Worm (Caenorhabditis elegans) whole organism, L4 larva: ENCODE results near the gene str-6.

ENCODE experiments used
- R02D3.7 ChIP-seq: fragments of 150-350 bp; sonication (generic microtip); optimal IDR thresholded peaks from 3 replicates; lab custom pipeline; 2014; ENCODE audit warnings: missing biosample characterization, missing genetic modification characterization
- T20F7.1 ChIP-seq: fragments of 200-800 bp; sonication (Bioruptor generic); optimal IDR thresholded peaks from 2 replicates; lab custom pipeline; 2018; ENCODE audit warnings: mild to moderate bottlenecking, missing genetic modification characterization, missing compliant biosample characterization
- T26A8.4 ChIP-seq: fragments of 200-800 bp; sonication (Bioruptor generic); IDR thresholded peaks from 2 replicates; pipeline ENCODE4 v1.3.6; 2022; ENCODE audit warnings: missing genetic modification characterization, missing compliant biosample characterization
- Y105C5A.15 ChIP-seq: fragments of 200-800 bp; sonication (Bioruptor generic); IDR thresholded peaks from 2 replicates; pipeline ENCODE4 v1.3.6; 2022; ENCODE audit warnings: missing genetic modification characterization, missing compliant biosample characterization
- Y48G9A.11 ChIP-seq: fragments of 200-800 bp; sonication (Bioruptor generic); IDR thresholded peaks from 2 replicates; pipeline ENCODE4 v1.3.6; 2022; ENCODE audit warnings: missing genetic modification reagents, missing genetic modification characterization, missing compliant biosample characterization
- Y5F2A.4 ChIP-seq: fragments of 200-800 bp; sonication (Bioruptor generic); optimal IDR thresholded peaks from 2 replicates; lab custom pipeline; 2018; ENCODE audit warnings: mild to moderate bottlenecking, missing genetic modification characterization, missing compliant biosample characterization
- Y75B8A.6 ChIP-seq: fragments of 200-800 bp; sonication (Bioruptor generic); IDR thresholded peaks from 2 replicates; pipeline ENCODE4 v1.3.6; 2022; ENCODE audit warnings: missing genetic modification reagents, missing genetic modification characterization, missing compliant biosample characterization
- aly-2 ChIP-seq: sonication (generic microtip); optimal IDR thresholded peaks from 2 replicates; lab custom pipeline; 2018; ENCODE audit warnings: missing biosample characterization, missing genetic modification characterization
- arid-1 ChIP-seq: fragments of 200-800 bp; sonication (Bioruptor generic); conservative IDR thresholded peaks from 2 replicates; pipeline ENCODE4 v1.3.6; 2022; ENCODE audit warnings: missing genetic modification reagents, missing genetic modification characterization, missing compliant biosample characterization
- ceh-28 ChIP-seq: fragments of 150-350 bp; optimal IDR thresholded peaks from 2 replicates; lab custom pipeline; 2014; ENCODE audit warnings: missing biosample characterization, missing genetic modification reagents, missing genetic modification characterization
- ceh-32 ChIP-seq: sonication (generic microtip); optimal IDR thresholded peaks from 2 replicates; lab custom pipeline; 2016; ENCODE audit warnings: mild to moderate bottlenecking, missing genetic modification characterization, missing compliant biosample characterization; ENCODE audit not compliant: poor library complexity
- ceh-44 ChIP-seq: fragments of 200-800 bp; sonication (Bioruptor generic); IDR thresholded peaks from 2 replicates; pipeline ENCODE4 v1.3.6; 2022; ENCODE audit warnings: missing genetic modification reagents, missing genetic modification characterization, missing compliant biosample characterization
- ces-1 ChIP-seq: fragments of 150-350 bp; sonication (generic microtip); optimal IDR thresholded peaks from 4 replicates; lab custom pipeline; 2014; ENCODE audit warnings: missing biosample characterization, missing genetic modification reagents, missing genetic modification characterization
- ctbp-1 ChIP-seq: fragments of 200-800 bp; sonication (Bioruptor generic); IDR thresholded peaks from 2 replicates; pipeline ENCODE4 v1.3.6; 2022; ENCODE audit warnings: missing genetic modification reagents, missing genetic modification characterization, missing compliant biosample characterization
- daf-12 ChIP-seq: fragments of 150-350 bp; optimal IDR thresholded peaks from 2 replicates; lab custom pipeline; 2014; ENCODE audit warnings: missing biosample characterization, missing genetic modification reagents, missing genetic modification characterization
- daf-19 ChIP-seq: fragments of 200-800 bp; sonication (Bioruptor generic); conservative IDR thresholded peaks from 2 replicates; pipeline ENCODE4 v1.3.6; 2022; ENCODE audit warnings: missing genetic modification characterization, missing compliant biosample characterization
- dmd-6 ChIP-seq: fragments of 200-800 bp; sonication (Bioruptor generic); IDR thresholded peaks from 2 replicates; pipeline ENCODE4 v1.3.6; 2022; ENCODE audit warnings: missing genetic modification reagents, missing genetic modification characterization, missing compliant biosample characterization
- egl-27 ChIP-seq: sonication (generic microtip); optimal IDR thresholded peaks from 3 replicates; lab custom pipeline; 2017; ENCODE audit warnings: missing biosample characterization, missing genetic modification reagents, missing genetic modification characterization
- egl-43 ChIP-seq: fragments of 200-800 bp; sonication (Bioruptor generic); IDR thresholded peaks from 2 replicates; pipeline ENCODE4 v1.3.6; 2022; ENCODE audit warnings: missing genetic modification reagents, missing genetic modification characterization, missing compliant biosample characterization
- fkh-10 ChIP-seq: fragments of 150-350 bp; optimal IDR thresholded peaks from 2 replicates; lab custom pipeline; 2014; ENCODE audit warnings: missing biosample characterization, missing genetic modification reagents, missing genetic modification characterization
- hif-1 ChIP-seq, 2 experiments: sonication (generic microtip); optimal IDR thresholded peaks; 2 replicates each; lab custom pipeline; 2016 to 2017; ENCODE audit warnings: missing compliant biosample characterization in 2 of 2, missing genetic modification characterization in 2 of 2, missing genetic modification reagents in 2 of 2, missing genotype in 2 of 2, mild to moderate bottlenecking in 1 of 2
- hlh-11 ChIP-seq: fragments of 200-800 bp; sonication (Bioruptor generic); optimal IDR thresholded peaks from 2 replicates; lab custom pipeline; 2018; ENCODE audit warnings: mild to moderate bottlenecking, missing genetic modification characterization, missing compliant biosample characterization
- jun-1 ChIP-seq: fragments of 150-350 bp; optimal IDR thresholded peaks from 2 replicates; lab custom pipeline; 2014; ENCODE audit warnings: missing biosample characterization, missing genetic modification reagents, missing genetic modification characterization
- lim-7 ChIP-seq: fragments of 200-800 bp; sonication (Bioruptor generic); IDR thresholded peaks from 2 replicates; pipeline ENCODE4 v1.3.6; 2022; ENCODE audit warnings: missing genetic modification characterization, missing compliant biosample characterization
- lin-1 ChIP-seq: fragments of 200-800 bp; sonication (Bioruptor generic); IDR thresholded peaks from 2 replicates; pipeline ENCODE4 v1.3.6; 2022; ENCODE audit warnings: missing genetic modification reagents, missing genetic modification characterization, missing compliant biosample characterization
- lin-13 ChIP-seq: fragments of 150-350 bp; optimal IDR thresholded peaks from 2 replicates; lab custom pipeline; 2014; ENCODE audit warnings: missing biosample characterization, missing genetic modification reagents, missing genetic modification characterization
- lin-29 ChIP-seq: fragments of 200-800 bp; sonication (Bioruptor generic); IDR thresholded peaks from 2 replicates; pipeline ENCODE4 v1.3.6; 2022; ENCODE audit warnings: missing genetic modification reagents, missing genetic modification characterization, missing compliant biosample characterization
- lin-38 ChIP-seq: fragments of 200-800 bp; sonication (Bioruptor generic); IDR thresholded peaks from 2 replicates; pipeline ENCODE4 v1.3.6; 2022; ENCODE audit warnings: missing genetic modification reagents, missing genetic modification characterization, missing compliant biosample characterization
- lir-3 ChIP-seq: sonication (generic microtip); optimal IDR thresholded peaks from 2 replicates; lab custom pipeline; 2016; ENCODE audit warnings: mild to moderate bottlenecking, missing genetic modification characterization, missing compliant biosample characterization
- mdl-1 ChIP-seq, 2 experiments: fragments of 150-350 bp in 1 of 2; sonication (generic microtip) in 1 of 2; optimal IDR thresholded peaks; 2 replicates each; lab custom pipeline; 2014 to 2017; ENCODE audit warnings: missing biosample characterization in 2 of 2, missing genetic modification characterization in 2 of 2
- mep-1 ChIP-seq: fragments of 150-350 bp; sonication (generic microtip); optimal IDR thresholded peaks from 3 replicates; lab custom pipeline; 2014; ENCODE audit warnings: missing biosample characterization, missing genetic modification characterization
- mxl-2 ChIP-seq: fragments of 200-800 bp; sonication (Bioruptor generic); conservative IDR thresholded peaks from 2 replicates; pipeline ENCODE4 v1.3.6; 2022; ENCODE audit warnings: missing genetic modification reagents, missing genetic modification characterization, missing compliant biosample characterization
- nhr-102 ChIP-seq: sonication (generic microtip); optimal IDR thresholded peaks from 2 replicates; lab custom pipeline; 2016; ENCODE audit warnings: mild to moderate bottlenecking, missing genetic modification characterization, moderate library complexity, missing compliant biosample characterization
- nhr-111 ChIP-seq: fragments of 200-800 bp; sonication (Bioruptor generic); optimal IDR thresholded peaks from 2 replicates; lab custom pipeline; 2018; ENCODE audit warnings: mild to moderate bottlenecking, missing genetic modification characterization, missing compliant biosample characterization
- nhr-25 ChIP-seq: sonication (generic microtip); optimal IDR thresholded peaks from 2 replicates; lab custom pipeline; 2017; ENCODE audit warnings: missing genetic modification characterization, mild to moderate bottlenecking, missing compliant biosample characterization, antibody characterized with exemption, moderate library complexity, borderline replicate concordance; ENCODE audit not compliant: insufficient read depth
- nhr-48 ChIP-seq: sonication (generic microtip); optimal IDR thresholded peaks from 2 replicates; lab custom pipeline; 2016; ENCODE audit warnings: mild to moderate bottlenecking, missing genetic modification characterization, missing compliant biosample characterization
- nhr-6 ChIP-seq: fragments of 150-350 bp; optimal IDR thresholded peaks from 2 replicates; lab custom pipeline; 2014; ENCODE audit warnings: missing biosample characterization, missing genetic modification characterization
- skn-1 ChIP-seq: fragments of 150-350 bp; optimal IDR thresholded peaks from 2 replicates; lab custom pipeline; 2014; ENCODE audit warnings: missing biosample characterization, missing genetic modification characterization
- snpc-1.2 ChIP-seq: fragments of 200-800 bp; sonication (Bioruptor generic); IDR thresholded peaks from 2 replicates; pipeline ENCODE4 v1.3.6; 2022; ENCODE audit warnings: missing genetic modification reagents, missing genetic modification characterization, missing compliant biosample characterization
- tag-97 ChIP-seq: fragments of 200-800 bp; sonication (Bioruptor generic); IDR thresholded peaks from 2 replicates; pipeline ENCODE4 v1.3.6; 2022; ENCODE audit warnings: missing genetic modification characterization, missing compliant biosample characterization
- tra-1 ChIP-seq: fragments of 200-800 bp; sonication (Bioruptor generic); IDR thresholded peaks from 2 replicates; pipeline ENCODE4 v1.3.6; 2022; ENCODE audit warnings: missing genetic modification reagents, missing genetic modification characterization, missing compliant biosample characterization
- unc-39 ChIP-seq: sonication (generic microtip); optimal IDR thresholded peaks from 2 replicates; lab custom pipeline; 2017; ENCODE audit warnings: missing biosample characterization, missing genetic modification characterization
- unc-62 ChIP-seq, 3 experiments: fragments of 150-350 bp in 1 of 3; sonication (generic microtip); optimal IDR thresholded peaks in 2 of 3; peaks in 1 of 3; 1 replicate in 1 of 3; 2 replicates in 2 of 3; lab custom pipeline; 2014 to 2017; ENCODE audit warnings: missing biosample characterization in 3 of 3, missing genetic modification characterization in 3 of 3, missing genetic modification reagents in 3 of 3, missing genotype in 1 of 3
- vab-7 ChIP-seq: fragments of 200-800 bp; sonication (Bioruptor generic); IDR thresholded peaks from 2 replicates; pipeline ENCODE4 v1.3.6; 2022; ENCODE audit warnings: missing genetic modification reagents, missing genetic modification characterization, missing compliant biosample characterization

Gene str-6

ce11 chrV:15766122-15766594 lies 16.1 kb upstream of the str-6 start, which contains the start of the genes haf-3 and F57A10.2 (continued):
- TF ChIP-seq ceh-44 (GFP tag; lab: Robert Waterston, UW) (no peak), hif-1 (tag; optimal IDR thresholded peaks at IDR 0.05; lab: Kevin White, UChicago) (peak; percentile 44 to 54), skn-1 (no peak), T20F7.1 (GFP tag; lab: Kevin White, UChicago) (no peak), mep-1 (tag; lab: Kevin White, UChicago) (peak; percentile 94), tra-1 (GFP tag; lab: Robert Waterston, UW) (peak; percentile 88), Y48G9A.11 (GFP tag; lab: Robert Waterston, UW) (peak; percentile 75), lin-38 (GFP tag; lab: Robert Waterston, UW) (peak; percentile 90), lir-3 (tag; lab: Kevin White, UChicago) (no peak), arid-1 (GFP tag; lab: Robert Waterston, UW) (0 out of 2 replicates have a peak, but pooled peaks have one; percentile 37), ctbp-1 (GFP tag; lab: Robert Waterston, UW) (peak; percentile 80; the same call in 1 of the 2 replicates), daf-12 (tag; lab: Kevin White, UChicago) (no peak), aly-2 (tag; lab: Kevin White, UChicago) (no peak), ces-1 (GFP tag; lab: Kevin White, UChicago) (peak; percentile 6), mxl-2 (GFP tag; lab: Robert Waterston, UW) (no peak), lim-7 (GFP tag; lab: Robert Waterston, UW) (no peak), snpc-1.2 (peak; percentile 70), Y105C5A.15 (no peak), egl-43 (GFP tag; lab: Robert Waterston, UW) (no peak), Y5F2A.4 (peak; percentile 40), lin-13 (GFP tag; lab: Kevin White, UChicago) (peak; percentile 83), unc-62 (GFP tag; optimal IDR thresholded peaks at IDR 0.05 in 1 of 2; lab: Kevin White, UChicago) (no peak), unc-62 (tag; optimal IDR thresholded peaks at IDR 0.05; lab: Kevin White, UChicago) (no peak), ceh-32 (tag; lab: Kevin White, UChicago) (peak; percentile 38), nhr-48 (tag; lab: Kevin White, UChicago) (peak; percentile 75), nhr-6 (tag; lab: Kevin White, UChicago) (peak; percentile 61), vab-7 (GFP tag; lab: Robert Waterston, UW) (peak; percentile 43; the same call in 1 of the 2 replicates), unc-39 (tag; lab: Kevin White, UChicago) (no peak), tag-97 (GFP tag; lab: Robert Waterston, UW) (no peak), egl-27 (tag; lab: Kevin White, UChicago) (no peak), daf-19 (GFP tag; lab: Robert Waterston, UW) (no peak), nhr-102 (tag; lab: Kevin White, UChicago) (peak; percentile 92), dmd-6 (GFP tag; lab: Robert Waterston, UW) (peak; percentile 89), lin-29 (GFP tag; lab: Robert Waterston, UW) (peak; percentile 62; the same call in 1 of the 2 replicates), lin-1 (peak; percentile 55; the same call in 1 of the 2 replicates), fkh-10 (GFP tag; lab: Kevin White, UChicago) (peak; percentile 79), nhr-111 (no peak), R02D3.7 (tag; lab: Kevin White, UChicago) (no peak), jun-1 (tag; lab: Kevin White, UChicago) (peak; percentile 62), ceh-28 (no peak), T26A8.4 (GFP tag; lab: Robert Waterston, UW) (peak; percentile 94), nhr-25 (tag; lab: Kevin White, UChicago) (peak; percentile 9), mdl-1 (tag; optimal IDR thresholded peaks at IDR 0.05; lab: Kevin White, UChicago) (peak in 1 of 2 experiments; percentile 21), hlh-11 (peak; percentile 82), Y75B8A.6 (GFP tag; lab: Robert Waterston, UW) (no peak)
